Fruit fly (Drosophila melanogaster) whole organism, embryonic: Measurements from ENCODE around the gene TwdlX.

Source experiments
- Antp ChIP-seq: fragments of 200-800 bp; sonication (Bioruptor generic); optimal IDR thresholded peaks from 3 replicates; lab custom pipeline; 2016; ENCODE audit warnings: missing biosample characterization, missing genetic modification characterization
- Asciz ChIP-seq: fragments of 200-800 bp; sonication (Bioruptor generic); optimal IDR thresholded peaks from 2 replicates; lab custom pipeline; 2017; ENCODE audit warnings: missing biosample characterization, mild to moderate bottlenecking, missing genetic modification characterization, missing genetic modification reagents
- CG10366 ChIP-seq: fragments of 200-800 bp; sonication (Bioruptor generic); IDR thresholded peaks from 2 replicates; pipeline ENCODE4 v1.3.6; 2022; ENCODE audit warnings: missing biosample characterization, missing genetic modification characterization
- CG11560 ChIP-seq: fragments of 200-800 bp; sonication (Bioruptor generic); IDR thresholded peaks from 3 replicates; pipeline ENCODE4 v1.3.6; 2022; ENCODE audit warnings: missing biosample characterization, missing genetic modification characterization
- CG12155 ChIP-seq: fragments of 200-800 bp; sonication (Bioruptor generic); optimal IDR thresholded peaks from 3 replicates; lab custom pipeline; 2016; ENCODE audit warnings: missing biosample characterization, missing genetic modification characterization
- CG14710 ChIP-seq: fragments of 200-800 bp; sonication (Bioruptor generic); optimal IDR thresholded peaks from 3 replicates; lab custom pipeline; 2019; ENCODE audit warnings: missing biosample characterization, mild to moderate bottlenecking, missing genetic modification characterization, moderate library complexity
- CG1529 ChIP-seq: fragments of 200-800 bp; sonication (Bioruptor generic); optimal IDR thresholded peaks from 3 replicates; lab custom pipeline; 2018; ENCODE audit warnings: missing biosample characterization, missing genetic modification characterization
- CG15601 ChIP-seq: fragments of 200-800 bp; sonication (Bioruptor generic); optimal IDR thresholded peaks from 3 replicates; lab custom pipeline; 2019; ENCODE audit warnings: missing biosample characterization, mild to moderate bottlenecking, missing genetic modification characterization, moderate library complexity
- CG1603 ChIP-seq: fragments of 200-800 bp; sonication (Bioruptor generic); optimal IDR thresholded peaks from 2 replicates; lab custom pipeline; 2019; ENCODE audit warnings: missing biosample characterization, mild to moderate bottlenecking, missing genetic modification characterization, moderate library complexity
- CG18599 ChIP-seq: fragments of 200-800 bp; sonication (Bioruptor generic); optimal IDR thresholded peaks from 3 replicates; lab custom pipeline; 2017; ENCODE audit warnings: missing biosample characterization, missing genetic modification characterization, mild to moderate bottlenecking, moderate library complexity, missing genetic modification reagents
- CG31224 ChIP-seq: fragments of 200-800 bp; sonication (Bioruptor generic); IDR thresholded peaks from 2 replicates; pipeline ENCODE4 v1.3.6; 2022; ENCODE audit warnings: missing biosample characterization, missing genetic modification characterization
- CG34422 ChIP-seq: fragments of 200-800 bp; sonication (Bioruptor generic); IDR thresholded peaks from 3 replicates; pipeline ENCODE4 v1.3.6; 2022; ENCODE audit warnings: missing biosample characterization, missing genetic modification characterization
- CG3847 ChIP-seq: fragments of 200-800 bp; sonication (Bioruptor generic); IDR thresholded peaks from 2 replicates; pipeline ENCODE4 v1.3.6; 2022; ENCODE audit warnings: missing biosample characterization, missing genetic modification characterization
- CG4707 ChIP-seq: fragments of 200-800 bp; sonication (Bioruptor generic); optimal IDR thresholded peaks from 2 replicates; lab custom pipeline; 2018; ENCODE audit warnings: missing biosample characterization, mild to moderate bottlenecking, missing genetic modification characterization, moderate library complexity
- CG6765 ChIP-seq: fragments of 200-800 bp; sonication (Bioruptor generic); optimal IDR thresholded peaks from 3 replicates; lab custom pipeline; 2017; ENCODE audit warnings: missing biosample characterization, mild to moderate bottlenecking, missing genetic modification characterization
- CG9817 ChIP-seq: fragments of 200-800 bp; sonication (Bioruptor generic); optimal IDR thresholded peaks from 2 replicates; lab custom pipeline; 2018; ENCODE audit warnings: missing biosample characterization, mild to moderate bottlenecking, missing genetic modification characterization, moderate library complexity
- CG9932 ChIP-seq: fragments of 200-800 bp; sonication (Bioruptor generic); IDR thresholded peaks from 2 replicates; pipeline ENCODE4 v1.3.6; 2022; ENCODE audit warnings: missing biosample characterization, missing genetic modification characterization
- CkIIα-i1 ChIP-seq: fragments of 200-800 bp; sonication (Bioruptor generic); IDR thresholded peaks from 2 replicates; pipeline ENCODE4 v1.3.6; 2022; ENCODE audit warnings: missing biosample characterization, missing genetic modification characterization
- CoRest ChIP-seq: fragments of 200-800 bp; sonication (Bioruptor generic); optimal IDR thresholded peaks from 3 replicates; lab custom pipeline; 2018; ENCODE audit warnings: missing biosample characterization, mild to moderate bottlenecking, missing genetic modification characterization, moderate library complexity
- Dad ChIP-seq: fragments of 200-800 bp; sonication (Bioruptor generic); optimal IDR thresholded peaks from 3 replicates; lab custom pipeline; 2016; ENCODE audit warnings: missing biosample characterization, missing genetic modification characterization
- Dip2 ChIP-seq: fragments of 200-800 bp; sonication (Bioruptor generic); IDR thresholded peaks from 2 replicates; pipeline ENCODE4 v1.3.6; 2022; ENCODE audit warnings: missing biosample characterization, missing genetic modification characterization
- Dip3 ChIP-seq: fragments of 200-800 bp; sonication (Bioruptor generic); optimal IDR thresholded peaks from 3 replicates; lab custom pipeline; 2016; ENCODE audit warnings: missing biosample characterization, missing genetic modification characterization
- GATAe ChIP-seq: fragments of 200-800 bp; sonication (Bioruptor generic); conservative IDR thresholded peaks from 2 replicates; pipeline ENCODE4 v1.3.6; 2022; ENCODE audit warnings: missing biosample characterization, missing genetic modification characterization
- Hmx ChIP-seq: fragments of 200-800 bp; sonication (Bioruptor generic); optimal IDR thresholded peaks from 2 replicates; lab custom pipeline; 2016; ENCODE audit warnings: missing biosample characterization, missing genetic modification characterization
- Lim3 ChIP-seq: fragments of 200-800 bp; sonication (Bioruptor generic); IDR thresholded peaks from 2 replicates; pipeline ENCODE4 v1.3.6; 2022; ENCODE audit warnings: missing biosample characterization, missing genetic modification characterization
- Mad ChIP-seq: fragments of 200-800 bp; sonication (Bioruptor generic); optimal IDR thresholded peaks from 2 replicates; lab custom pipeline; 2016; ENCODE audit warnings: missing biosample characterization, missing genetic modification characterization
- NK7.1 ChIP-seq: fragments of 200-800 bp; sonication (Bioruptor generic); optimal IDR thresholded peaks from 3 replicates; lab custom pipeline; 2016; ENCODE audit warnings: missing biosample characterization, missing genetic modification characterization
- Neu2 ChIP-seq: fragments of 200-800 bp; sonication (Bioruptor generic); optimal IDR thresholded peaks from 3 replicates; lab custom pipeline; 2016; ENCODE audit warnings: missing biosample characterization, missing genetic modification characterization, borderline replicate concordance
- Poxn ChIP-seq: fragments of 200-800 bp; sonication (Bioruptor generic); IDR thresholded peaks from 2 replicates; pipeline ENCODE4 v1.3.6; 2022; ENCODE audit warnings: missing biosample characterization, missing genetic modification characterization
- Sox102F ChIP-seq: fragments of 200-800 bp; sonication (Bioruptor generic); optimal IDR thresholded peaks from 2 replicates; lab custom pipeline; 2018; ENCODE audit warnings: missing biosample characterization, mild to moderate bottlenecking, missing genetic modification characterization, moderate library complexity
- Trl ChIP-seq, 3 experiments: fragments of >200 bp in 2 of 3; fragments of 200-800 bp in 1 of 3; sonication (Bioruptor generic) in 1 of 3; optimal IDR thresholded peaks; 2 replicates in 1 of 3; 3 replicates in 2 of 3; lab custom pipeline; 2016 to 2017; ENCODE audit warnings: missing biosample characterization in 1 of 3, missing genetic modification characterization in 1 of 3
- ara ChIP-seq: fragments of 200-800 bp; sonication (Bioruptor generic); IDR thresholded peaks from 2 replicates; pipeline ENCODE4 v1.3.6; 2022; ENCODE audit warnings: missing biosample characterization, missing genetic modification characterization
- ase ChIP-seq: fragments of 200-800 bp; sonication (Bioruptor generic); IDR thresholded peaks from 3 replicates; pipeline ENCODE4 v1.3.6; 2022; ENCODE audit warnings: missing biosample characterization, missing genetic modification characterization
- bcd ChIP-seq: fragments of 200-800 bp; sonication (Bioruptor generic); optimal IDR thresholded peaks from 2 replicates; lab custom pipeline; 2017; ENCODE audit warnings: missing biosample characterization, mild to moderate bottlenecking, missing genetic modification characterization
- bsh ChIP-seq, 2 experiments: fragments of 200-800 bp; sonication (Bioruptor generic); optimal IDR thresholded peaks; 2 replicates each; lab custom pipeline; 2017 to 2018; ENCODE audit warnings: mild to moderate bottlenecking in 2 of 2, missing biosample characterization in 2 of 2, missing genetic modification characterization in 2 of 2, moderate library complexity in 1 of 2
- cas ChIP-seq: fragments of 200-800 bp; sonication (Bioruptor generic); IDR thresholded peaks from 2 replicates; pipeline ENCODE4 v1.3.6; 2022; ENCODE audit warnings: missing biosample characterization, missing genetic modification characterization
- corto ChIP-seq: fragments of 200-800 bp; sonication (Bioruptor generic); optimal IDR thresholded peaks from 2 replicates; lab custom pipeline; 2016; ENCODE audit warnings: missing biosample characterization, mild to moderate bottlenecking, missing genetic modification characterization, moderate library complexity
- gro ChIP-seq: fragments of 200-800 bp; sonication (Bioruptor generic); optimal IDR thresholded peaks from 2 replicates; lab custom pipeline; 2016; ENCODE audit warnings: missing biosample characterization, missing genetic modification characterization
- gsb-n ChIP-seq: fragments of 200-800 bp; sonication (Bioruptor generic); optimal IDR thresholded peaks from 3 replicates; lab custom pipeline; 2018; ENCODE audit warnings: missing biosample characterization, mild to moderate bottlenecking, missing genetic modification characterization
- kah ChIP-seq: fragments of 200-800 bp; sonication (Bioruptor generic); optimal IDR thresholded peaks from 2 replicates; lab custom pipeline; 2018; ENCODE audit warnings: missing biosample characterization, mild to moderate bottlenecking, missing genetic modification characterization
- lilli ChIP-seq: fragments of 200-800 bp; sonication (Bioruptor generic); optimal IDR thresholded peaks from 3 replicates; lab custom pipeline; 2016; ENCODE audit warnings: missing biosample characterization, missing genetic modification characterization
- mld ChIP-seq: fragments of 200-800 bp; sonication (Bioruptor generic); IDR thresholded peaks from 3 replicates; pipeline ENCODE4 v1.3.6; 2022; ENCODE audit warnings: missing biosample characterization, missing genetic modification characterization; ENCODE audit not compliant: partially characterized antibody
- nerfin-1 ChIP-seq: fragments of 200-800 bp; sonication (Bioruptor generic); optimal IDR thresholded peaks from 3 replicates; lab custom pipeline; 2019; ENCODE audit warnings: missing biosample characterization, mild to moderate bottlenecking, missing genetic modification characterization, moderate library complexity
- pita ChIP-seq: fragments of 200-800 bp; sonication (Bioruptor generic); optimal IDR thresholded peaks from 2 replicates; lab custom pipeline; 2017; ENCODE audit warnings: missing biosample characterization, mild to moderate bottlenecking, missing genetic modification characterization
- pros ChIP-seq: fragments of 200-800 bp; sonication (Bioruptor generic); optimal IDR thresholded peaks from 3 replicates; lab custom pipeline; 2019; ENCODE audit warnings: missing biosample characterization, mild to moderate bottlenecking, missing genetic modification characterization, moderate library complexity
- sens ChIP-seq: fragments of 200-800 bp; sonication (Bioruptor generic); peaks from one replicate; lab custom pipeline; 2016; ENCODE audit warnings: missing biosample characterization, missing genetic modification characterization
- sisA ChIP-seq: fragments of 200-800 bp; sonication (Bioruptor generic); IDR thresholded peaks from 2 replicates; pipeline ENCODE4 v1.3.6; 2022; ENCODE audit warnings: missing biosample characterization, missing genetic modification characterization
- ssp ChIP-seq: fragments of 200-800 bp; sonication (Bioruptor generic); IDR thresholded peaks from 2 replicates; pipeline ENCODE4 v1.3.6; 2022; ENCODE audit warnings: missing biosample characterization, missing genetic modification characterization
- stc ChIP-seq: fragments of 200-800 bp; sonication (Bioruptor generic); IDR thresholded peaks from 2 replicates; pipeline ENCODE4 v1.3.6; 2022; ENCODE audit warnings: missing biosample characterization, missing genetic modification characterization
- stwl ChIP-seq: fragments of 200-800 bp; sonication (Bioruptor generic); optimal IDR thresholded peaks from 3 replicates; lab custom pipeline; 2018; ENCODE audit warnings: missing biosample characterization, mild to moderate bottlenecking, missing genetic modification characterization, moderate library complexity
- trh ChIP-seq: fragments of 200-800 bp; sonication (Bioruptor generic); optimal IDR thresholded peaks from 2 replicates; lab custom pipeline; 2016; ENCODE audit warnings: missing biosample characterization, missing genetic modification characterization

TwdlX gene

DNA sequence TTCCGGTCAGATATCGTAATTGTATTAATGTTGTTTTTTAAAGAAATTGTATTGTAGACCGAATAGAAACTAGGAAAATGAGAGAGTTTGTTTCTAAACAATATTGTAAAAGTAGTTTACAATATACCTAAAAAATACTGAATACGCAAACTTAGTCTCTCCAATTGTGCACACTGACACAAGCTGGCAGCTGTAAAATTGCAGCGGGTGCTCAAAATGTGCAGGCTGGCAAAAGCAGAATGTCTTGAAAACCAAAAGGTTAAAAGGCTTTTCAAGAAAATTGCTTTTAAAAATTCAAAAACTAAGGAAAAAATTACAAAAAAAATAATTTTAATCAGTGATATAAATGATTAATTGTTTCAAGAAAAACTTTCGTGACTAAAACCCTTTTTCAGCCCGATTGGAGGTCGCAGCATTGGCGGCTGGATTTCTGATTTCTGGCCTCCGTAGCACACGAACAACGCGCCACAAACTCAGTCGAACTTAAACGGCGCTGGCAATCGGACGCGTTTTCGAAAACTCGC lies 35.2 kb upstream of the TwdlX start, which contains the start of gene CG4678 (continued):
- TF ChIP-seq Sox102F (GFP tag; lab: Kevin White, UChicago), result no peak
- no peak for TF ChIP-seq CG12155 (GFP tag; lab: Kevin White, UChicago)
- no peak for TF ChIP-seq CG15601 (tag; lab: Kevin White, UChicago)
- TF ChIP-seq CG31224, result no peak
- TF ChIP-seq stc (GFP tag; lab: Robert Waterston, UW), result no peak
- TF ChIP-seq lilli (GFP tag; lab: Kevin White, UChicago), result no peak
- TF ChIP-seq CG9817 (tag; lab: Kevin White, UChicago), result no peak
- no peak for TF ChIP-seq Antp
- TF ChIP-seq CG3847 (GFP tag; lab: Robert Waterston, UW), result no peak
- TF ChIP-seq ssp (GFP tag; lab: Robert Waterston, UW), result peak; percentile 31; the same call in 1 of the 2 replicates
- TF ChIP-seq CG1603, result peak; percentile 49
- no peak for TF ChIP-seq Trl (optimal IDR thresholded peaks at IDR 0.05; lab: Kevin White, UChicago)
- TF ChIP-seq Trl (GFP tag; optimal IDR thresholded peaks at IDR 0.05; lab: Kevin White, UChicago), result no peak
- TF ChIP-seq CG11560 (tag; lab: Robert Waterston, UW), result no peak
- no peak for TF ChIP-seq CG6765 (GFP tag; lab: Kevin White, UChicago)
- TF ChIP-seq Dad, result no peak
- TF ChIP-seq Hmx, result no peak
- TF ChIP-seq gsb-n (tag; lab: Kevin White, UChicago), result no peak
- no peak for TF ChIP-seq CG4707 (GFP tag; lab: Kevin White, UChicago)
- no peak for TF ChIP-seq CG10366
- TF ChIP-seq corto (GFP tag; lab: Kevin White, UChicago), result no peak
- no peak for TF ChIP-seq CkIIα-i1 (GFP tag; lab: Robert Waterston, UW)
- TF ChIP-seq bcd, result no peak
- TF ChIP-seq CoRest, result peak; percentile 42
- no peak for TF ChIP-seq cas
- TF ChIP-seq mld (GFP tag; lab: Robert Waterston, UW), result no peak
- TF ChIP-seq kah (GFP tag; lab: Kevin White, UChicago), result no peak
- TF ChIP-seq bsh (GFP tag; optimal IDR thresholded peaks at IDR 0.05; lab: Kevin White, UChicago), result no peak
- TF ChIP-seq trh, result no peak
- no peak for TF ChIP-seq ase (GFP tag; lab: Robert Waterston, UW)
- TF ChIP-seq pros (GFP tag; lab: Kevin White, UChicago), result no peak
- TF ChIP-seq sens, result peak; percentile 73
- 0 out of 2 replicates have a peak, but pooled peaks have one; percentile 12 for TF ChIP-seq CG9932 (GFP tag; lab: Robert Waterston, UW)
- TF ChIP-seq NK7.1 (GFP tag; lab: Kevin White, UChicago), result no peak
- TF ChIP-seq nerfin-1 (tag; lab: Kevin White, UChicago), result no peak
- no peak for TF ChIP-seq Lim3 (GFP tag; lab: Robert Waterston, UW)
- no peak for TF ChIP-seq Dip3 (GFP tag; lab: Kevin White, UChicago)
- TF ChIP-seq CG18599 (GFP tag; lab: Kevin White, UChicago), result no peak
- TF ChIP-seq Neu2 (GFP tag; lab: Kevin White, UChicago), result no peak
- no peak for TF ChIP-seq CG1529
- TF ChIP-seq CG14710 (tag; lab: Kevin White, UChicago), result peak; percentile 23
- no peak for TF ChIP-seq Mad (GFP tag; lab: Kevin White, UChicago)
- no peak for TF ChIP-seq GATAe (GFP tag; lab: Robert Waterston, UW)
- no peak for TF ChIP-seq CG34422 (GFP tag; lab: Robert Waterston, UW)
- no peak for TF ChIP-seq gro
- TF ChIP-seq ara (GFP tag; lab: Robert Waterston, UW), result no peak
- TF ChIP-seq pita (GFP tag; lab: Kevin White, UChicago), result no peak
- TF ChIP-seq Poxn (GFP tag; lab: Robert Waterston, UW), result no peak
- TF ChIP-seq Dip2 (GFP tag; lab: Robert Waterston, UW), result no peak
- peak; percentile 90 for TF ChIP-seq stwl
- TF ChIP-seq Asciz (GFP tag; lab: Kevin White, UChicago), result no peak
- TF ChIP-seq sisA, result no peak
